Fruit fly (Drosophila melanogaster) S2 (cell line): Measurements from ENCODE around the gene Hml.

ENCODE experiments used
- CG8478 ChIP-seq: fragments of >200 bp; optimal IDR thresholded peaks from 2 replicates; lab custom pipeline; 2018
- CTCF ChIP-seq, 2 experiments: fragments of >200 bp; optimal IDR thresholded peaks; 2 replicates each; lab custom pipeline; 2018

DNA sequence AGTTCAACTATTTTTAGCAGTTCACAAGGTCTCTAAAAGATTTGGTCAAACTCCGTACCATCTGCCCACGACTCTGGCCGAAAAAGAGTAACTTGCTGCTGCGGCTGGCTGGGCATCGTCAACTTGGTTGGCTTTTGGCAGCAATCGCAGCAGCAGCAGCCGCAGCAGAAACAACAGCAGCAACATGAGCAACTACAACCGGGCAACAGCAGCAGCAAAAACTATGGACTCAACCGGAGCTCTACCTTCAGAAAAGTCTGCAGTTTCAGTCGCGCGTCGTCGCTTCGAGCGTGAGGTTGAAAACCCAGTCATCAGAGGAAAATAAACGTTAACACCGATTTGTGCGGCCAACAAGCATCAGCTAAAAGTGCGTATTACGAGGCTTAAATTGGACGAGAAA, 32.9 kb downstream of the Hml start, which contains the start of gene CG13737:
- no peak for TF ChIP-seq CG8478 (lab: Kevin White, UChicago)
- TF ChIP-seq CTCF (optimal IDR thresholded peaks at IDR 0.05; lab: Kevin White, UChicago), result no peak
